Worm (Caenorhabditis elegans) whole organism, L2 larva: ENCODE measurements around the gene Y46H3C.5.

Experiments used
- R02D3.7 ChIP-seq: fragments of 150-350 bp; optimal IDR thresholded peaks from 2 replicates; lab custom pipeline; 2014; ENCODE audit warnings: missing biosample characterization, missing genetic modification characterization
- ZK546.5 ChIP-seq: sonication (generic microtip); optimal IDR thresholded peaks from 2 replicates; lab custom pipeline; 2017; ENCODE audit warnings: missing biosample characterization, missing genetic modification characterization
- alr-1 ChIP-seq: fragments of 150-350 bp; optimal IDR thresholded peaks from 2 replicates; lab custom pipeline; 2014; ENCODE audit warnings: missing biosample characterization, missing genetic modification characterization
- aly-2 ChIP-seq: fragments of 150-350 bp; optimal IDR thresholded peaks from 2 replicates; lab custom pipeline; 2014; ENCODE audit warnings: missing biosample characterization, missing genetic modification characterization
- ama-1 ChIP-seq: fragments of 150-350 bp; optimal IDR thresholded peaks from 2 replicates; lab custom pipeline; 2018; ENCODE audit warnings: inconsistent platforms
- ceh-16 ChIP-seq: fragments of 150-350 bp; optimal IDR thresholded peaks from 2 replicates; lab custom pipeline; 2014; ENCODE audit warnings: missing biosample characterization, missing genetic modification characterization
- ceh-82 ChIP-seq: fragments of 150-350 bp; optimal IDR thresholded peaks from 2 replicates; lab custom pipeline; 2014; ENCODE audit warnings: missing biosample characterization, missing genetic modification characterization
- dmd-4 ChIP-seq: sonication (generic microtip); optimal IDR thresholded peaks from 2 replicates; lab custom pipeline; 2017; ENCODE audit warnings: missing biosample characterization, missing genetic modification characterization
- egl-27 ChIP-seq: sonication (generic microtip); optimal IDR thresholded peaks from 3 replicates; lab custom pipeline; 2017; ENCODE audit warnings: missing biosample characterization, missing genetic modification reagents, missing genetic modification characterization
- elt-1 ChIP-seq: fragments of 150-350 bp; optimal IDR thresholded peaks from 2 replicates; lab custom pipeline; 2014; ENCODE audit warnings: missing biosample characterization, missing genetic modification characterization
- elt-3 ChIP-seq: sonication (generic microtip); optimal IDR thresholded peaks from 2 replicates; lab custom pipeline; 2017; ENCODE audit warnings: missing biosample characterization, missing genetic modification characterization
- fos-1 ChIP-seq: fragments of 150-350 bp; optimal IDR thresholded peaks from 2 replicates; lab custom pipeline; 2014; ENCODE audit warnings: missing biosample characterization, missing genetic modification characterization
- gmeb-1 ChIP-seq: fragments of 150-350 bp; optimal IDR thresholded peaks from 2 replicates; lab custom pipeline; 2014; ENCODE audit warnings: missing biosample characterization, missing genetic modification characterization
- lin-11 ChIP-seq: fragments of 150-350 bp; sonication (generic microtip); optimal IDR thresholded peaks from 2 replicates; lab custom pipeline; 2014; ENCODE audit warnings: missing biosample characterization, missing genetic modification characterization, inconsistent platforms, mixed read lengths
- lin-39 ChIP-seq: fragments of 150-350 bp; optimal IDR thresholded peaks from 2 replicates; lab custom pipeline; 2014; ENCODE audit warnings: missing biosample characterization, missing genetic modification reagents, missing genetic modification characterization
- lsy-2 ChIP-seq, 2 experiments: fragments of 150-350 bp in 1 of 2; sonication (generic microtip) in 1 of 2; optimal IDR thresholded peaks; 2 replicates each; lab custom pipeline; 2014 to 2017; ENCODE audit warnings: missing biosample characterization in 2 of 2, missing genetic modification characterization in 2 of 2
- mab-5 ChIP-seq: fragments of 150-350 bp; optimal IDR thresholded peaks from 2 replicates; lab custom pipeline; 2014; ENCODE audit warnings: missing biosample characterization, missing genetic modification characterization
- mbf-1 ChIP-seq: sonication (generic microtip); optimal IDR thresholded peaks from 2 replicates; lab custom pipeline; 2017; ENCODE audit warnings: missing biosample characterization, missing genetic modification characterization
- nhr-10 ChIP-seq: sonication (generic microtip); optimal IDR thresholded peaks from 2 replicates; lab custom pipeline; 2017; ENCODE audit warnings: missing biosample characterization, missing genetic modification characterization
- nhr-11 ChIP-seq: fragments of 150-350 bp; optimal IDR thresholded peaks from 2 replicates; lab custom pipeline; 2014; ENCODE audit warnings: missing biosample characterization, missing genetic modification characterization
- nhr-129 ChIP-seq: fragments of 150-350 bp; optimal IDR thresholded peaks from 2 replicates; lab custom pipeline; 2014; ENCODE audit warnings: missing biosample characterization, missing genetic modification characterization
- nhr-21 ChIP-seq: fragments of 150-350 bp; optimal IDR thresholded peaks from 2 replicates; lab custom pipeline; 2014; ENCODE audit warnings: missing biosample characterization, missing genetic modification characterization
- nhr-23 ChIP-seq: fragments of 150-350 bp; optimal IDR thresholded peaks from 2 replicates; lab custom pipeline; 2014; ENCODE audit warnings: missing biosample characterization, missing genetic modification reagents, missing genetic modification characterization
- nhr-237 ChIP-seq: fragments of 150-350 bp; optimal IDR thresholded peaks from 2 replicates; lab custom pipeline; 2014; ENCODE audit warnings: missing biosample characterization, missing genetic modification characterization
- peb-1 ChIP-seq: fragments of 150-350 bp; optimal IDR thresholded peaks from 2 replicates; lab custom pipeline; 2014; ENCODE audit warnings: missing biosample characterization, missing genetic modification characterization
- skn-1 ChIP-seq: sonication (generic microtip); optimal IDR thresholded peaks from 2 replicates; lab custom pipeline; 2017; ENCODE audit warnings: missing biosample characterization, missing genetic modification characterization
- sma-9 ChIP-seq, 2 experiments: fragments of 150-350 bp in 1 of 2; sonication (generic microtip) in 1 of 2; optimal IDR thresholded peaks; 2 replicates each; lab custom pipeline; 2014 to 2016; ENCODE audit warnings: missing genetic modification characterization in 2 of 2, mild to moderate bottlenecking in 1 of 2, missing biosample characterization in 1 of 2, missing compliant biosample characterization in 1 of 2, missing genetic modification reagents in 1 of 2, moderate library complexity in 1 of 2
- unc-39 ChIP-seq: fragments of 150-350 bp; optimal IDR thresholded peaks from 2 replicates; lab custom pipeline; 2014; ENCODE audit warnings: missing biosample characterization, missing genetic modification characterization
- unc-62 ChIP-seq: fragments of 150-350 bp; optimal IDR thresholded peaks from 2 replicates; lab custom pipeline; 2014; ENCODE audit warnings: missing biosample characterization, missing genetic modification reagents, missing genetic modification characterization
- zag-1 ChIP-seq: fragments of 150-350 bp; optimal IDR thresholded peaks from 2 replicates; lab custom pipeline; 2014; ENCODE audit warnings: missing biosample characterization, missing genetic modification characterization
- ztf-11 ChIP-seq: sonication (generic microtip); optimal IDR thresholded peaks from 2 replicates; lab custom pipeline; 2017; ENCODE audit warnings: missing biosample characterization, missing genetic modification characterization
- ztf-4 ChIP-seq: fragments of 150-350 bp; optimal IDR thresholded peaks from 2 replicates; lab custom pipeline; 2014; ENCODE audit warnings: missing biosample characterization, missing genetic modification characterization

Y46H3C.5 gene

ce11 chrV:1719927-1720326 is 27.6 kb upstream of the Y46H3C.5 start, which contains the start of gene srw-102:
Gene srw-102 (plus strand): TSS chrV:1720227.
- no peak for TF ChIP-seq sma-9 (GFP tag; optimal IDR thresholded peaks at IDR 0.05; lab: Kevin White, UChicago)
- TF ChIP-seq sma-9 (tag; optimal IDR thresholded peaks at IDR 0.05; lab: Kevin White, UChicago), result no peak
- no peak for TF ChIP-seq peb-1 (tag; lab: Kevin White, UChicago)
- TF ChIP-seq zag-1 (tag; lab: Kevin White, UChicago), result no peak
- TF ChIP-seq ceh-82 (tag; lab: Kevin White, UChicago), result no peak
- no peak for TF ChIP-seq gmeb-1 (tag; lab: Kevin White, UChicago)
- TF ChIP-seq, all 48 proteins: peak for 0

DNA sequence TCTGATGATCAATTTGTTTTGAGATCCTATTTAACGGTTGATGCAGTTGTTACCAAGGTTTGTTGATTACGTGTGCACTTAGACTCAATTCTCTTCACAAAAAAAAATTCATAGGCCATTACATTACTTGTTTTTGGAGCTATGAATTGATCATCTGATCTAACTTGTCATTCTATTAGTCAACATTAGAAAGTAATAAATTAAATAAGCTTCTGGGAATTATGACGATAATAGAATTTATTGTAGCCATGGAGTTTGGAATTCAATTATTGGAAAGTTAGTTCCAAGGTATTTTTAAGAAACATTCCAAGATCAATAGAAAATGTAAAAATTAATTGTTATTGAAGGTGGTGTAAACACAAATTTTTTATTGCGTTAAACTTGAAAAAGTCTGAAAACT is 25.9 kb upstream of the Y46H3C.5 start:
- no peak for TF ChIP-seq unc-39 (tag; lab: Kevin White, UChicago)
- TF ChIP-seq ceh-82 (tag; lab: Kevin White, UChicago), result no peak
- no peak for TF ChIP-seq aly-2
- no peak for TF ChIP-seq nhr-10
- no peak for TF ChIP-seq nhr-237 (tag; lab: Kevin White, UChicago)
- no peak for TF ChIP-seq skn-1
- no peak for TF ChIP-seq gmeb-1 (tag; lab: Kevin White, UChicago)
- no peak for TF ChIP-seq ceh-16 (tag; lab: Kevin White, UChicago)
- no peak for TF ChIP-seq lin-39 (tag; lab: Kevin White, UChicago)
- no peak for TF ChIP-seq ztf-4 (tag; lab: Kevin White, UChicago)
- no peak for TF ChIP-seq lsy-2 (tag; optimal IDR thresholded peaks at IDR 0.05; lab: Kevin White, UChicago)
- no peak for TF ChIP-seq mab-5 (tag; lab: Kevin White, UChicago)
- no peak for TF ChIP-seq nhr-21 (tag; lab: Kevin White, UChicago)
- TF ChIP-seq elt-3 (tag; lab: Kevin White, UChicago), result no peak
- no peak for TF ChIP-seq mbf-1
- TF ChIP-seq elt-1 (tag; lab: Kevin White, UChicago), result no peak
- TF ChIP-seq fos-1, result no peak
- no peak for TF ChIP-seq ztf-11 (tag; lab: Kevin White, UChicago)

DNA sequence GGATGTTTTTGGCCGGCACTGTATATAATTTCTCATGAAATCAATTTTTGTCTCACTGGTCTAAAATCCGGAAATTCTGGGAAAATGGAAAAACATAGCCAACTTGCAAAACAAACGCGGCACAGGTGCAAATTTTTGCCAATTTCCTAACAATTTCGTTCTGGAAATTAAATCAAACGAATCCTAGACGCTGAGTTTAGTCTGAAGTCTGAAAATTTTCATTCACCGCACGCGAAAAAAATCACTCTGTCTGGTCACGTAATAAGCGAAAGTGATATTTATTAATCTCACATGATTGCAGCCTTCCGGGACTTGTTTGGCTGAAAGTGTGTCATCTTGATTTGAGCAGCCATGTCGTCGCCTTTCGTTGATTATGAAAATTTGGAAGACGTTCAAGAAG is 24.6 kb upstream of the Y46H3C.5 start, which contains the start of gene srw-103:
srw-103 (plus strand) TSS at position 301 of the 400 bp plus-strand sequence.
- no peak for TF ChIP-seq dmd-4 (tag; lab: Kevin White, UChicago)
- TF ChIP-seq nhr-10, result no peak
- TF ChIP-seq unc-39 (tag; lab: Kevin White, UChicago), result no peak
- no peak for TF ChIP-seq ztf-4 (tag; lab: Kevin White, UChicago)
- TF ChIP-seq R02D3.7 (tag; lab: Kevin White, UChicago), result no peak
- TF ChIP-seq ztf-11 (tag; lab: Kevin White, UChicago), result no peak
- no peak for TF ChIP-seq nhr-11 (tag; lab: Kevin White, UChicago)
- no peak for TF ChIP-seq ZK546.5
- no peak for TF ChIP-seq ceh-16 (tag; lab: Kevin White, UChicago)
- TF ChIP-seq lin-11, result no peak
- no peak for TF ChIP-seq mbf-1
- no peak for TF ChIP-seq nhr-129 (tag; lab: Kevin White, UChicago)
- no peak for TF ChIP-seq gmeb-1 (tag; lab: Kevin White, UChicago)

DNA sequence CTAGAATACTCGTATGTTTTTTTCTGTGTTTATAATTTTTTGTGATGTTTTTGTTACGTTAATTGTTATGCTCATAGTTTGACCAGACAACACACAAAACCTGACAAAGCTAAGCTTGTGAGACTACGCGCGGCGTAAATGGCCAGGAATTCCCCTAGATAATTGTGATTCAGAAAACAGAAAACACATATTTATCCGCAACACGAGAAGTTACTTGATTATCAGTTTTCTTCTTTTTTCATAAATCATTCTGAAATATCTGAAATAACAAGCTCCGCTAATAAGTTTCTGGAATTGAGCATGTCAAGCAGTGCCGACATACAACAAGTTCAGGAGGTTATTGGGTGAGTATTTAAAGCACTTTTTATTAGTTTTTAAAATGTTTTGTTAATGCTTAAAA is 18.6 kb upstream of the Y46H3C.5 start, which contains the start of gene srw-100:
srw-100 (plus strand) TSS at position 301 of the 400 bp plus-strand sequence.
- no peak for TF ChIP-seq unc-62 (GFP tag; lab: Kevin White, UChicago)
- TF ChIP-seq nhr-129 (tag; lab: Kevin White, UChicago), result no peak
- no peak for TF ChIP-seq peb-1 (tag; lab: Kevin White, UChicago)
- TF ChIP-seq ama-1 (lab: Kevin White, UChicago), result no peak
- TF ChIP-seq fos-1, result no peak
- TF ChIP-seq ceh-16 (tag; lab: Kevin White, UChicago), result no peak
- TF ChIP-seq skn-1, result no peak
- no peak for TF ChIP-seq unc-39 (tag; lab: Kevin White, UChicago)

- TF ChIP-seq nhr-21 (tag; lab: Kevin White, UChicago) (no peak), ceh-82 (tag; lab: Kevin White, UChicago) (no peak), R02D3.7 (tag; lab: Kevin White, UChicago) (no peak), zag-1 (tag; lab: Kevin White, UChicago) (no peak), nhr-10 (no peak), nhr-23 (tag; lab: Kevin White, UChicago) (no peak)
These were observed 16.1 kb upstream of the Y46H3C.5 start, which contains the start of gene srw-99 for ce11 chrV:1708441-1708840. Gene srw-99 (plus strand): TSS chrV:1708741.

DNA sequence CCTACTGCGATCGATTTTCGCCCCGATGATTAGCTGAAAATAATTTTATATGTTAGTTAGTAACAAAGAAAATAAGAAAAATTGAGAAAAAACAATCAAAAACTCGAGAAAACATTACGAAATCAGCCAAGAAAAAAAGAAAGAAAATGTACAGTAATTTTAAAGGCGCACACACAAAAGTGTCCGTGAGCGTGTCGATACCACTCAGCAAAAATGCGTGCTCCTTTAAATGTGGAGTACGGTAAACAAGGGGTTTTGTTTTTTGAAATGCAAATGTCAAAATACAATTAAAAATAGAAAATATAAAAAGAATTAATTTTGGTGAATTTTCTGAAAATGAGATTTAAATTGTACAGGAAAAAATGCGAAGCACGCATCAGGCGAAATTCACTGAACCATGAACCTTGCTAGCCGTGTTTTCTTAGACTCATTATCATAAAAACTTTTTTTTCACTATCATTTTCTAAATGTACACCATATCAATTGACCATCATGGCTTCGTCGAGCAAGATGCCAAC is 9.3 kb upstream of the Y46H3C.5 start, which contains the start of gene srw-90:
srw-90 (plus strand) TSS at position 468 of the 518 bp plus-strand sequence.
- TF ChIP-seq egl-27 (tag; lab: Kevin White, UChicago) (no peak), alr-1 (tag; lab: Kevin White, UChicago) (no peak)
